Fruit fly (Drosophila melanogaster) whole organism, embryonic: ENCODE data around the gene Charon.

Experiments used
- Bteb2 ChIP-seq: fragments of 200-800 bp; sonication (Bioruptor generic); optimal IDR thresholded peaks from 2 replicates; lab custom pipeline; 2016; ENCODE audit warnings: missing biosample characterization, missing genetic modification characterization
- CG10565 ChIP-seq: fragments of 200-800 bp; sonication (Bioruptor generic); optimal IDR thresholded peaks from 3 replicates; lab custom pipeline; 2016; ENCODE audit warnings: missing biosample characterization, mild to moderate bottlenecking, missing genetic modification characterization
- CG10979 ChIP-seq: fragments of 200-800 bp; sonication (Bioruptor generic); optimal IDR thresholded peaks from 2 replicates; lab custom pipeline; 2018; ENCODE audit warnings: missing biosample characterization, mild to moderate bottlenecking, missing genetic modification characterization, moderate library complexity
- CG12299 ChIP-seq: fragments of 200-800 bp; sonication (Bioruptor generic); optimal IDR thresholded peaks from 2 replicates; lab custom pipeline; 2018; ENCODE audit warnings: missing biosample characterization, mild to moderate bottlenecking, missing genetic modification characterization
- CG13296 ChIP-seq: fragments of 200-800 bp; sonication (Bioruptor generic); optimal IDR thresholded peaks from 3 replicates; lab custom pipeline; 2018; ENCODE audit warnings: missing biosample characterization, mild to moderate bottlenecking, missing genetic modification characterization
- CG15601 ChIP-seq: fragments of 200-800 bp; sonication (Bioruptor generic); optimal IDR thresholded peaks from 3 replicates; lab custom pipeline; 2019; ENCODE audit warnings: missing biosample characterization, mild to moderate bottlenecking, missing genetic modification characterization, moderate library complexity
- CG15696 ChIP-seq: fragments of 200-800 bp; sonication (Bioruptor generic); optimal IDR thresholded peaks from 2 replicates; lab custom pipeline; 2019; ENCODE audit warnings: missing biosample characterization, mild to moderate bottlenecking, missing genetic modification characterization, moderate library complexity
- CG1602 ChIP-seq: fragments of 200-800 bp; sonication (Bioruptor generic); optimal IDR thresholded peaks from 3 replicates; lab custom pipeline; 2016; ENCODE audit warnings: missing biosample characterization, missing genetic modification characterization
- CG17328 ChIP-seq: fragments of 200-800 bp; sonication (Bioruptor generic); IDR thresholded peaks from 2 replicates; pipeline ENCODE4 v1.3.6; 2022; ENCODE audit warnings: missing biosample characterization, missing genetic modification characterization
- CG17359 ChIP-seq: fragments of 200-800 bp; sonication (Bioruptor generic); optimal IDR thresholded peaks from 3 replicates; lab custom pipeline; 2018; ENCODE audit warnings: missing biosample characterization, mild to moderate bottlenecking, missing genetic modification characterization, moderate library complexity
- CG2116 ChIP-seq: fragments of 200-800 bp; sonication (Bioruptor generic); optimal IDR thresholded peaks from 3 replicates; lab custom pipeline; 2018; ENCODE audit warnings: missing biosample characterization, mild to moderate bottlenecking, missing genetic modification characterization
- CG3838 ChIP-seq: fragments of 200-800 bp; sonication (Bioruptor generic); optimal IDR thresholded peaks from 3 replicates; lab custom pipeline; 2016; ENCODE audit warnings: missing biosample characterization, missing genetic modification characterization
- CG43689 ChIP-seq: fragments of 200-800 bp; sonication (Bioruptor generic); IDR thresholded peaks from 2 replicates; pipeline ENCODE4 v1.3.6; 2022; ENCODE audit warnings: missing biosample characterization, missing genetic modification characterization
- CG4820 ChIP-seq: fragments of 200-800 bp; sonication (Bioruptor generic); optimal IDR thresholded peaks from 3 replicates; lab custom pipeline; 2016; ENCODE audit warnings: missing biosample characterization, missing genetic modification characterization
- CG7357 ChIP-seq: fragments of 200-800 bp; sonication (Bioruptor generic); IDR thresholded peaks from 3 replicates; pipeline ENCODE4 v1.3.6; 2022; ENCODE audit warnings: missing biosample characterization, missing genetic modification characterization
- CG7963 ChIP-seq: fragments of 200-800 bp; sonication (Bioruptor generic); IDR thresholded peaks from 3 replicates; pipeline ENCODE4 v1.3.6; 2022; ENCODE audit warnings: missing biosample characterization, missing genetic modification characterization; ENCODE audit not compliant: partially characterized antibody
- CG9215 ChIP-seq: fragments of 200-800 bp; sonication (Bioruptor generic); IDR thresholded peaks from 2 replicates; pipeline ENCODE4 v1.3.6; 2022; ENCODE audit warnings: missing biosample characterization, missing genetic modification characterization
- CHES-1-like ChIP-seq: fragments of 200-800 bp; sonication (Bioruptor generic); optimal IDR thresholded peaks from 2 replicates; lab custom pipeline; 2016; ENCODE audit warnings: missing biosample characterization, missing genetic modification characterization
- CkIIα-i1 ChIP-seq: fragments of 200-800 bp; sonication (Bioruptor generic); IDR thresholded peaks from 2 replicates; pipeline ENCODE4 v1.3.6; 2022; ENCODE audit warnings: missing biosample characterization, missing genetic modification characterization
- CrebB ChIP-seq: fragments of 200-800 bp; sonication (Bioruptor generic); optimal IDR thresholded peaks from 3 replicates; lab custom pipeline; 2018; ENCODE audit warnings: missing biosample characterization, mild to moderate bottlenecking, missing genetic modification characterization
- Dip3 ChIP-seq: fragments of 200-800 bp; sonication (Bioruptor generic); optimal IDR thresholded peaks from 3 replicates; lab custom pipeline; 2016; ENCODE audit warnings: missing biosample characterization, missing genetic modification characterization
- Dp ChIP-seq: fragments of 200-800 bp; sonication (Bioruptor generic); optimal IDR thresholded peaks from 2 replicates; lab custom pipeline; 2018; ENCODE audit warnings: missing biosample characterization, mild to moderate bottlenecking, missing genetic modification characterization, moderate library complexity
- Elba2 ChIP-seq: fragments of 200-800 bp; sonication (Bioruptor generic); optimal IDR thresholded peaks from 3 replicates; lab custom pipeline; 2016; ENCODE audit warnings: missing biosample characterization, missing genetic modification characterization
- Hsf ChIP-seq: fragments of 200-800 bp; sonication (Bioruptor generic); optimal IDR thresholded peaks from 3 replicates; lab custom pipeline; 2016; ENCODE audit warnings: missing biosample characterization, missing genetic modification characterization
- Jarid2 ChIP-seq: fragments of 200-800 bp; sonication (Bioruptor generic); optimal IDR thresholded peaks from 3 replicates; lab custom pipeline; 2017; ENCODE audit warnings: mild to moderate bottlenecking, missing biosample characterization, missing genetic modification reagents, missing genetic modification characterization
- Lim3 ChIP-seq: fragments of 200-800 bp; sonication (Bioruptor generic); IDR thresholded peaks from 2 replicates; pipeline ENCODE4 v1.3.6; 2022; ENCODE audit warnings: missing biosample characterization, missing genetic modification characterization
- Opbp ChIP-seq: fragments of 200-800 bp; sonication (Bioruptor generic); IDR thresholded peaks from 3 replicates; pipeline ENCODE4 v1.3.6; 2022; ENCODE audit warnings: missing biosample characterization, missing genetic modification characterization; ENCODE audit not compliant: partially characterized antibody
- Sin3A ChIP-seq: fragments of >200 bp; optimal IDR thresholded peaks from 2 replicates; lab custom pipeline; 2018
- Ssrp ChIP-seq: fragments of 200-800 bp; sonication (Bioruptor generic); optimal IDR thresholded peaks from 2 replicates; lab custom pipeline; 2018; ENCODE audit warnings: missing biosample characterization, mild to moderate bottlenecking, missing genetic modification characterization, moderate library complexity
- Xbp1 ChIP-seq: fragments of 200-800 bp; sonication (Bioruptor generic); optimal IDR thresholded peaks from 3 replicates; lab custom pipeline; 2016; ENCODE audit warnings: missing biosample characterization, mild to moderate bottlenecking, missing genetic modification characterization
- az2 ChIP-seq: fragments of 200-800 bp; sonication (Bioruptor generic); optimal IDR thresholded peaks from 3 replicates; lab custom pipeline; 2016; ENCODE audit warnings: missing biosample characterization, missing genetic modification characterization
- caup ChIP-seq: fragments of 200-800 bp; sonication (Bioruptor generic); optimal IDR thresholded peaks from 3 replicates; lab custom pipeline; 2017; ENCODE audit warnings: missing biosample characterization, mild to moderate bottlenecking, missing genetic modification characterization, moderate library complexity; ENCODE audit not compliant: severe bottlenecking
- crp ChIP-seq, 2 experiments: fragments of 200-800 bp; sonication (Bioruptor generic); optimal IDR thresholded peaks; 2 replicates in 1 of 2; 3 replicates in 1 of 2; lab custom pipeline; 2017; ENCODE audit warnings: missing biosample characterization in 2 of 2, missing genetic modification characterization in 2 of 2, mild to moderate bottlenecking in 1 of 2, moderate library complexity in 1 of 2
- dm ChIP-seq: fragments of 200-800 bp; sonication (Bioruptor generic); optimal IDR thresholded peaks from 3 replicates; lab custom pipeline; 2016; ENCODE audit warnings: missing biosample characterization, missing genetic modification characterization
- fd102C ChIP-seq: fragments of 200-800 bp; sonication (Bioruptor generic); optimal IDR thresholded peaks from 2 replicates; lab custom pipeline; 2018; ENCODE audit warnings: missing biosample characterization, mild to moderate bottlenecking, missing genetic modification characterization, moderate library complexity
- gce ChIP-seq: fragments of 200-800 bp; sonication (Bioruptor generic); IDR thresholded peaks from 3 replicates; pipeline ENCODE4 v1.3.6; 2022; ENCODE audit warnings: missing biosample characterization, missing genetic modification characterization
- gem ChIP-seq: fragments of 200-800 bp; sonication (Bioruptor generic); optimal IDR thresholded peaks from 2 replicates; lab custom pipeline; 2019; ENCODE audit warnings: missing biosample characterization, mild to moderate bottlenecking, missing genetic modification characterization, moderate library complexity
- gfzf ChIP-seq: fragments of 200-800 bp; sonication (Bioruptor generic); optimal IDR thresholded peaks from 2 replicates; lab custom pipeline; 2016; ENCODE audit warnings: missing biosample characterization, mild to moderate bottlenecking, missing genetic modification characterization, moderate library complexity
- h ChIP-seq: fragments of >200 bp; optimal IDR thresholded peaks from 2 replicates; lab custom pipeline; 2017
- hkb ChIP-seq, 2 experiments: fragments of 200-800 bp in 1 of 2; fragments of >200 bp in 1 of 2; sonication (Bioruptor generic) in 1 of 2; IDR thresholded peaks in 1 of 2; optimal IDR thresholded peaks in 1 of 2; 2 replicates each; pipeline versions ENCODE4 v1.3.6 to Lab custom; 2017 to 2022; ENCODE audit warnings: missing biosample characterization in 1 of 2, missing genetic modification characterization in 1 of 2
- lilli ChIP-seq: fragments of 200-800 bp; sonication (Bioruptor generic); optimal IDR thresholded peaks from 3 replicates; lab custom pipeline; 2016; ENCODE audit warnings: missing biosample characterization, missing genetic modification characterization
- pnt ChIP-seq: fragments of 200-800 bp; sonication (Bioruptor generic); optimal IDR thresholded peaks from 3 replicates; lab custom pipeline; 2016; ENCODE audit warnings: missing biosample characterization, missing genetic modification characterization
- prd ChIP-seq, 3 experiments: fragments of >200 bp in 2 of 3; fragments of 200-800 bp in 1 of 3; sonication (Bioruptor generic) in 1 of 3; optimal IDR thresholded peaks in 2 of 3; IDR thresholded peaks in 1 of 3; 2 replicates in 2 of 3; 3 replicates in 1 of 3; pipeline versions ENCODE4 v1.3.6 to Lab custom; 2017 to 2022; ENCODE audit warnings: missing biosample characterization in 1 of 3, missing genetic modification characterization in 1 of 3
- pros ChIP-seq: fragments of 200-800 bp; sonication (Bioruptor generic); optimal IDR thresholded peaks from 3 replicates; lab custom pipeline; 2019; ENCODE audit warnings: missing biosample characterization, mild to moderate bottlenecking, missing genetic modification characterization, moderate library complexity
- pum ChIP-seq: fragments of 200-800 bp; sonication (Bioruptor generic); optimal IDR thresholded peaks from 2 replicates; lab custom pipeline; 2016; ENCODE audit warnings: missing biosample characterization, missing genetic modification characterization
- shn ChIP-seq: fragments of 200-800 bp; sonication (Bioruptor generic); optimal IDR thresholded peaks from 3 replicates; lab custom pipeline; 2016; ENCODE audit warnings: missing biosample characterization, missing genetic modification characterization
- trem ChIP-seq: fragments of 200-800 bp; optimal IDR thresholded peaks from 3 replicates; lab custom pipeline; 2019; ENCODE audit warnings: missing biosample characterization, mild to moderate bottlenecking, missing genetic modification characterization, moderate library complexity
- tup ChIP-seq: fragments of 200-800 bp; sonication (Bioruptor generic); optimal IDR thresholded peaks from 2 replicates; lab custom pipeline; 2016; ENCODE audit warnings: missing biosample characterization, mild to moderate bottlenecking, missing genetic modification characterization, moderate library complexity
- tx ChIP-seq: fragments of 200-800 bp; sonication (Bioruptor generic); optimal IDR thresholded peaks from 2 replicates; lab custom pipeline; 2016; ENCODE audit warnings: missing biosample characterization, missing genetic modification characterization
- wek ChIP-seq: fragments of 200-800 bp; sonication (Bioruptor generic); optimal IDR thresholded peaks from 3 replicates; lab custom pipeline; 2018; ENCODE audit warnings: missing biosample characterization, mild to moderate bottlenecking, missing genetic modification characterization, moderate library complexity

The Charon gene

dm6 chr2L:1172704-1173107 lies at the start of gene Charon, which contains the start of gene CG4887 (continued):
- TF ChIP-seq dm (GFP tag; lab: Kevin White, UChicago) = peak; percentile 87
- no peak for TF ChIP-seq CG17359 (tag; lab: Kevin White, UChicago)
- peak; percentile 89 for TF ChIP-seq Hsf (GFP tag; lab: Kevin White, UChicago)
- TF ChIP-seq CG15601 (tag; lab: Kevin White, UChicago) = peak; percentile 83
- peak; percentile 85 for TF ChIP-seq shn
- no peak for TF ChIP-seq CkIIα-i1 (GFP tag; lab: Robert Waterston, UW)
- TF ChIP-seq Dp = peak; percentile 33
- peak; percentile 55; the same call in 1 of the 3 replicates for TF ChIP-seq gce (GFP tag; lab: Robert Waterston, UW)
- no peak for TF ChIP-seq wek (GFP tag; lab: Kevin White, UChicago)
- TF ChIP-seq gfzf (GFP tag; lab: Kevin White, UChicago) = peak; percentile 27
- TF ChIP-seq az2 (GFP tag; lab: Kevin White, UChicago) = peak; percentile 81
- TF ChIP-seq Opbp (GFP tag; lab: Robert Waterston, UW) = 0 out of 3 replicates have a peak, but pooled peaks have one; percentile 51
- peak; percentile 88 for TF ChIP-seq CG9215 (GFP tag; lab: Robert Waterston, UW)
- TF ChIP-seq lilli (GFP tag; lab: Kevin White, UChicago) = peak; percentile 93
- no peak for TF ChIP-seq fd102C (GFP tag; lab: Kevin White, UChicago)
- peak; percentile 79 for TF ChIP-seq tx (GFP tag; lab: Kevin White, UChicago)
- TF ChIP-seq Bteb2 (GFP tag; lab: Kevin White, UChicago) = peak; percentile 71
- TF ChIP-seq Xbp1 = peak; percentile 89
- no peak for TF ChIP-seq Lim3 (GFP tag; lab: Robert Waterston, UW)
- TF ChIP-seq tup = peak; percentile 35
- TF ChIP-seq prd (optimal IDR thresholded peaks at IDR 0.05; lab: Kevin White, UChicago) = no peak
- peak; percentile 89 for TF ChIP-seq prd (GFP tag; IDR thresholded peaks at IDR 0.05; lab: Robert Waterston, UW)
- TF ChIP-seq Elba2 (GFP tag; lab: Kevin White, UChicago) = peak; percentile 87
- TF ChIP-seq CG13296 = peak; percentile 78
- no peak for TF ChIP-seq h (lab: Kevin White, UChicago)
- peak; percentile 71 for TF ChIP-seq CG10979 (tag; lab: Kevin White, UChicago)
- TF ChIP-seq CG10565 (GFP tag; lab: Kevin White, UChicago) = no peak
- peak; percentile 91 for TF ChIP-seq CHES-1-like
- TF ChIP-seq Dip3 (GFP tag; lab: Kevin White, UChicago) = peak; percentile 91
- TF ChIP-seq caup (GFP tag; lab: Kevin White, UChicago) = peak; percentile 73
- 0 out of 3 replicates have a peak, but pooled peaks have one; percentile 28 for TF ChIP-seq CG7963
- TF ChIP-seq pum (GFP tag; lab: Kevin White, UChicago) = peak; percentile 90
- TF ChIP-seq CG7357 = peak; percentile 57; the same call in 2 of the 3 replicates
- peak; percentile 83 for TF ChIP-seq CG1602
- TF ChIP-seq Ssrp (tag; lab: Kevin White, UChicago) = peak; percentile 80
- TF ChIP-seq CG2116 (GFP tag; lab: Kevin White, UChicago) = peak; percentile 73
- TF ChIP-seq CG43689 (GFP tag; lab: Robert Waterston, UW) = no peak
- TF ChIP-seq Sin3A (lab: Kevin White, UChicago) = peak; percentile 89
- peak; percentile 63 for TF ChIP-seq CG3838
- peak; percentile 71 for TF ChIP-seq CG12299
- no peak for TF ChIP-seq pros (GFP tag; lab: Kevin White, UChicago)
- peak; percentile 52 for TF ChIP-seq CrebB (tag; lab: Kevin White, UChicago)
- no peak for TF ChIP-seq Jarid2 (GFP tag; lab: Kevin White, UChicago)
- TF ChIP-seq CG17328 (GFP tag; lab: Robert Waterston, UW) = peak; percentile 70
- TF ChIP-seq CG4820 (GFP tag; lab: Kevin White, UChicago) = peak; percentile 77
- TF ChIP-seq pnt (GFP tag; lab: Kevin White, UChicago) = peak; percentile 80
- TF ChIP-seq crp (GFP tag; optimal IDR thresholded peaks at IDR 0.05; lab: Kevin White, UChicago) = peak in 1 of 2 experiments; percentile 52
- TF ChIP-seq hkb (optimal IDR thresholded peaks at IDR 0.05; lab: Kevin White, UChicago) = no peak
- peak; percentile 76 for TF ChIP-seq hkb (GFP tag; IDR thresholded peaks at IDR 0.05; lab: Robert Waterston, UW)
- peak; percentile 71 for TF ChIP-seq trem (tag; lab: Kevin White, UChicago)
- TF ChIP-seq gem (tag; lab: Kevin White, UChicago) = no peak
- peak; percentile 87 for TF ChIP-seq CG15696 (tag; lab: Kevin White, UChicago)
